Fruit fly (Drosophila melanogaster) whole organism, embryonic: ENCODE measurements around the gene CG42759.
A peak's percentile ranks its signal among the peaks of the same experiment; 100 is the strongest.

ENCODE experiments used
- BEAF-32 ChIP-seq: fragments of 200-800 bp; sonication (Bioruptor generic); optimal IDR thresholded peaks from 3 replicates; lab custom pipeline; 2017; ENCODE audit warnings: missing biosample characterization, missing genetic modification characterization, mild to moderate bottlenecking, moderate library complexity, missing genetic modification reagents
- CG10543 ChIP-seq: fragments of 200-800 bp; sonication (Bioruptor generic); optimal IDR thresholded peaks from 3 replicates; lab custom pipeline; 2017; ENCODE audit warnings: missing biosample characterization, mild to moderate bottlenecking, missing genetic modification characterization, moderate library complexity
- CG11398 ChIP-seq: fragments of 200-800 bp; sonication (Bioruptor generic); optimal IDR thresholded peaks from 2 replicates; lab custom pipeline; 2016; ENCODE audit warnings: missing biosample characterization, missing genetic modification characterization
- CG11504 ChIP-seq: fragments of 200-800 bp; sonication (Bioruptor generic); optimal IDR thresholded peaks from 3 replicates; lab custom pipeline; 2019; ENCODE audit warnings: missing biosample characterization, mild to moderate bottlenecking, missing genetic modification characterization, moderate library complexity
- CG12299 ChIP-seq: fragments of 200-800 bp; sonication (Bioruptor generic); optimal IDR thresholded peaks from 2 replicates; lab custom pipeline; 2018; ENCODE audit warnings: missing biosample characterization, mild to moderate bottlenecking, missing genetic modification characterization
- CG12942 ChIP-seq: fragments of 200-800 bp; sonication (Bioruptor generic); optimal IDR thresholded peaks from 3 replicates; lab custom pipeline; 2016; ENCODE audit warnings: missing biosample characterization, missing genetic modification characterization
- CG15696 ChIP-seq: fragments of 200-800 bp; sonication (Bioruptor generic); optimal IDR thresholded peaks from 2 replicates; lab custom pipeline; 2019; ENCODE audit warnings: missing biosample characterization, mild to moderate bottlenecking, missing genetic modification characterization, moderate library complexity
- CG18476 ChIP-seq: fragments of 200-800 bp; sonication (Bioruptor generic); optimal IDR thresholded peaks from 2 replicates; lab custom pipeline; 2016; ENCODE audit warnings: missing biosample characterization, mild to moderate bottlenecking, missing genetic modification characterization
- CG2129 ChIP-seq: fragments of 200-800 bp; sonication (Bioruptor generic); IDR thresholded peaks from 2 replicates; pipeline ENCODE4 v1.3.6; 2022; ENCODE audit warnings: missing biosample characterization, missing genetic modification characterization; ENCODE audit not compliant: partially characterized antibody
- CG2199 ChIP-seq: fragments of 200-800 bp; sonication (Bioruptor generic); IDR thresholded peaks from 3 replicates; pipeline ENCODE4 v1.3.6; 2022; ENCODE audit warnings: missing biosample characterization, missing genetic modification characterization
- CG30403 ChIP-seq: fragments of 200-800 bp; sonication (Bioruptor generic); optimal IDR thresholded peaks from 3 replicates; lab custom pipeline; 2016; ENCODE audit warnings: missing biosample characterization, missing genetic modification characterization
- CG3838 ChIP-seq: fragments of 200-800 bp; sonication (Bioruptor generic); optimal IDR thresholded peaks from 3 replicates; lab custom pipeline; 2016; ENCODE audit warnings: missing biosample characterization, missing genetic modification characterization
- CG42726 ChIP-seq: fragments of 200-800 bp; sonication (Bioruptor generic); IDR thresholded peaks from 2 replicates; pipeline ENCODE4 v1.3.6; 2022; ENCODE audit warnings: missing biosample characterization, missing genetic modification characterization; ENCODE audit not compliant: partially characterized antibody
- CG6765 ChIP-seq: fragments of 200-800 bp; sonication (Bioruptor generic); optimal IDR thresholded peaks from 3 replicates; lab custom pipeline; 2017; ENCODE audit warnings: missing biosample characterization, mild to moderate bottlenecking, missing genetic modification characterization
- CG7372 ChIP-seq: fragments of 200-800 bp; sonication (Bioruptor generic); IDR thresholded peaks from 2 replicates; pipeline ENCODE4 v1.3.6; 2022; ENCODE audit warnings: missing biosample characterization, missing genetic modification characterization
- CG8089 ChIP-seq: fragments of 200-800 bp; sonication (Bioruptor generic); optimal IDR thresholded peaks from 3 replicates; lab custom pipeline; 2016; ENCODE audit warnings: missing biosample characterization, missing genetic modification characterization
- Chrac-16 ChIP-seq: fragments of 200-800 bp; sonication (Bioruptor generic); optimal IDR thresholded peaks from 3 replicates; lab custom pipeline; 2016; ENCODE audit warnings: missing biosample characterization, missing genetic modification characterization
- CrebB ChIP-seq: fragments of 200-800 bp; sonication (Bioruptor generic); optimal IDR thresholded peaks from 3 replicates; lab custom pipeline; 2018; ENCODE audit warnings: missing biosample characterization, mild to moderate bottlenecking, missing genetic modification characterization
- Dip3 ChIP-seq: fragments of 200-800 bp; sonication (Bioruptor generic); optimal IDR thresholded peaks from 3 replicates; lab custom pipeline; 2016; ENCODE audit warnings: missing biosample characterization, missing genetic modification characterization
- Dp ChIP-seq: fragments of 200-800 bp; sonication (Bioruptor generic); optimal IDR thresholded peaks from 2 replicates; lab custom pipeline; 2018; ENCODE audit warnings: missing biosample characterization, mild to moderate bottlenecking, missing genetic modification characterization, moderate library complexity
- E2f2 ChIP-seq: fragments of 200-800 bp; sonication (Bioruptor generic); IDR thresholded peaks from 2 replicates; pipeline ENCODE4 v1.3.6; 2022; ENCODE audit warnings: missing biosample characterization, missing genetic modification characterization
- Fer2 ChIP-seq: fragments of 200-800 bp; sonication (Bioruptor generic); optimal IDR thresholded peaks from 2 replicates; lab custom pipeline; 2018; ENCODE audit warnings: missing biosample characterization, mild to moderate bottlenecking, missing genetic modification characterization, moderate library complexity
- Gsc ChIP-seq: fragments of 200-800 bp; sonication (Bioruptor generic); IDR thresholded peaks from 2 replicates; pipeline ENCODE4 v1.3.6; 2022; ENCODE audit warnings: missing biosample characterization, missing genetic modification characterization
- Hand ChIP-seq: fragments of 200-800 bp; sonication (Bioruptor generic); optimal IDR thresholded peaks from 2 replicates; lab custom pipeline; 2017; ENCODE audit warnings: mild to moderate bottlenecking, missing biosample characterization, missing genetic modification reagents, missing genetic modification characterization
- HmgZ ChIP-seq: fragments of 200-800 bp; sonication (Bioruptor generic); optimal IDR thresholded peaks from 2 replicates; lab custom pipeline; 2018; ENCODE audit warnings: missing biosample characterization, mild to moderate bottlenecking, missing genetic modification characterization
- Hmr ChIP-seq: fragments of 200-800 bp; sonication (Bioruptor generic); optimal IDR thresholded peaks from 3 replicates; lab custom pipeline; 2017; ENCODE audit warnings: mild to moderate bottlenecking, missing biosample characterization, missing genetic modification reagents, missing genetic modification characterization
- Hr78 ChIP-seq, 2 experiments: fragments of 200-800 bp in 1 of 2; fragments of >200 bp in 1 of 2; sonication (Bioruptor generic) in 1 of 2; optimal IDR thresholded peaks; 2 replicates each; lab custom pipeline; 2017 to 2019; ENCODE audit warnings: missing biosample characterization in 2 of 2, missing genetic modification characterization in 2 of 2, mild to moderate bottlenecking in 1 of 2, moderate library complexity in 1 of 2
- Neu2 ChIP-seq: fragments of 200-800 bp; sonication (Bioruptor generic); optimal IDR thresholded peaks from 3 replicates; lab custom pipeline; 2016; ENCODE audit warnings: missing biosample characterization, missing genetic modification characterization, borderline replicate concordance
- Rx ChIP-seq: fragments of 200-800 bp; sonication (Bioruptor generic); IDR thresholded peaks from 2 replicates; pipeline ENCODE4 v1.3.6; 2022; ENCODE audit warnings: missing biosample characterization, missing genetic modification characterization
- Spps ChIP-seq: fragments of 200-800 bp; sonication (Bioruptor generic); optimal IDR thresholded peaks from 2 replicates; lab custom pipeline; 2018; ENCODE audit warnings: missing biosample characterization, mild to moderate bottlenecking, missing genetic modification characterization
- Sry-β ChIP-seq: fragments of 200-800 bp; sonication (Bioruptor generic); optimal IDR thresholded peaks from 2 replicates; lab custom pipeline; 2018; ENCODE audit warnings: missing biosample characterization, mild to moderate bottlenecking, missing genetic modification characterization, moderate library complexity
- Taf1 ChIP-seq: fragments of 200-800 bp; sonication (Bioruptor generic); IDR thresholded peaks from 2 replicates; pipeline ENCODE4 v1.3.6; 2022; ENCODE audit warnings: missing biosample characterization, missing genetic modification characterization
- Vsx1 ChIP-seq: fragments of 200-800 bp; sonication (Bioruptor generic); optimal IDR thresholded peaks from 2 replicates; lab custom pipeline; 2017; ENCODE audit warnings: missing biosample characterization, mild to moderate bottlenecking, missing genetic modification characterization, missing genetic modification reagents
- bab2 ChIP-seq: fragments of 200-800 bp; sonication (Bioruptor generic); optimal IDR thresholded peaks from 2 replicates; lab custom pipeline; 2016; ENCODE audit warnings: missing biosample characterization, missing genetic modification characterization
- chn ChIP-seq: fragments of 200-800 bp; sonication (Bioruptor generic); optimal IDR thresholded peaks from 2 replicates; lab custom pipeline; 2016; ENCODE audit warnings: missing biosample characterization, missing genetic modification characterization
- crc ChIP-seq: fragments of 200-800 bp; sonication (Bioruptor generic); optimal IDR thresholded peaks from 2 replicates; lab custom pipeline; 2016; ENCODE audit warnings: missing biosample characterization, missing genetic modification characterization
- fd96Cb ChIP-seq: fragments of 200-800 bp; sonication (Bioruptor generic); optimal IDR thresholded peaks from 2 replicates; lab custom pipeline; 2018; ENCODE audit warnings: missing biosample characterization, mild to moderate bottlenecking, missing genetic modification characterization, moderate library complexity
- h ChIP-seq: fragments of >200 bp; optimal IDR thresholded peaks from 2 replicates; lab custom pipeline; 2017
- ham ChIP-seq: fragments of 200-800 bp; sonication (Bioruptor generic); IDR thresholded peaks from 2 replicates; pipeline ENCODE4 v1.3.6; 2022; ENCODE audit warnings: missing biosample characterization, missing genetic modification characterization
- hkb ChIP-seq, 2 experiments: fragments of 200-800 bp in 1 of 2; fragments of >200 bp in 1 of 2; sonication (Bioruptor generic) in 1 of 2; IDR thresholded peaks in 1 of 2; optimal IDR thresholded peaks in 1 of 2; 2 replicates each; pipeline versions ENCODE4 v1.3.6 to Lab custom; 2017 to 2022; ENCODE audit warnings: missing biosample characterization in 1 of 2, missing genetic modification characterization in 1 of 2
- lab ChIP-seq: fragments of 200-800 bp; sonication (Bioruptor generic); optimal IDR thresholded peaks from 3 replicates; lab custom pipeline; 2017; ENCODE audit warnings: missing biosample characterization, missing genetic modification characterization, mild to moderate bottlenecking, moderate library complexity, missing genetic modification reagents
- nmo ChIP-seq: fragments of 200-800 bp; sonication (Bioruptor generic); optimal IDR thresholded peaks from 2 replicates; lab custom pipeline; 2018; ENCODE audit warnings: missing biosample characterization, mild to moderate bottlenecking, missing genetic modification characterization, moderate library complexity
- pb ChIP-seq: fragments of 200-800 bp; sonication (Bioruptor generic); optimal IDR thresholded peaks from 3 replicates; lab custom pipeline; 2016; ENCODE audit warnings: missing biosample characterization, missing genetic modification characterization
- prd ChIP-seq, 3 experiments: fragments of >200 bp in 2 of 3; fragments of 200-800 bp in 1 of 3; sonication (Bioruptor generic) in 1 of 3; optimal IDR thresholded peaks in 2 of 3; IDR thresholded peaks in 1 of 3; 2 replicates in 2 of 3; 3 replicates in 1 of 3; pipeline versions ENCODE4 v1.3.6 to Lab custom; 2017 to 2022; ENCODE audit warnings: missing biosample characterization in 1 of 3, missing genetic modification characterization in 1 of 3
- sc ChIP-seq, 3 experiments: fragments of >200 bp in 2 of 3; fragments of 200-800 bp in 1 of 3; sonication (Bioruptor generic) in 1 of 3; optimal IDR thresholded peaks; 2 replicates in 2 of 3; 3 replicates in 1 of 3; lab custom pipeline; 2017; ENCODE audit warnings: mild to moderate bottlenecking in 1 of 3, missing biosample characterization in 1 of 3, missing genetic modification characterization in 1 of 3, missing genetic modification reagents in 1 of 3
- schlank ChIP-seq: fragments of 200-800 bp; sonication (Bioruptor generic); optimal IDR thresholded peaks from 2 replicates; lab custom pipeline; 2018; ENCODE audit warnings: missing biosample characterization, mild to moderate bottlenecking, missing genetic modification characterization
- zen2 ChIP-seq: fragments of 200-800 bp; sonication (Bioruptor generic); IDR thresholded peaks from 3 replicates; pipeline ENCODE4 v1.3.6; 2022; ENCODE audit warnings: missing biosample characterization, missing genetic modification characterization; ENCODE audit not compliant: partially characterized antibody

CG42759 gene

dm6 chr3R:10097531-10098295 lies 45.2 kb upstream of the CG42759 start (continued):
- TF ChIP-seq h (lab: Kevin White, UChicago) (no peak), Spps (tag; lab: Kevin White, UChicago) (no peak), Dip3 (GFP tag; lab: Kevin White, UChicago) (peak; percentile 60), bab2 (GFP tag; lab: Kevin White, UChicago) (peak; percentile 66), Gsc (no peak), CG2199 (GFP tag; lab: Robert Waterston, UW) (peak; percentile 69; the same call in 1 of the 3 replicates), Vsx1 (GFP tag; lab: Kevin White, UChicago) (no peak), ham (GFP tag; lab: Robert Waterston, UW) (no peak), BEAF-32 (GFP tag; lab: Kevin White, UChicago) (no peak), CG7372 (GFP tag; lab: Robert Waterston, UW) (peak; percentile 73), CG2129 (GFP tag; lab: Robert Waterston, UW) (no peak), CG15696 (peak; percentile 9), CrebB (tag; lab: Kevin White, UChicago) (peak; percentile 39), Hand (GFP tag; lab: Kevin White, UChicago) (peak; percentile 56), CG18476 (no peak), CG12942 (GFP tag; lab: Kevin White, UChicago) (peak; percentile 41), Neu2 (GFP tag; lab: Kevin White, UChicago) (no peak), lab (peak; percentile 86), Hmr (GFP tag; lab: Kevin White, UChicago) (peak; percentile 85), CG11504 (peak; percentile 79), Dp (GFP tag; lab: Kevin White, UChicago) (no peak), zen2 (no peak), Chrac-16 (peak; percentile 52), Taf1 (GFP tag; lab: Robert Waterston, UW) (peak; percentile 50; the same call in 1 of the 2 replicates), Hr78 (GFP tag; optimal IDR thresholded peaks at IDR 0.05; lab: Kevin White, UChicago) (peak in 1 of 2 experiments; percentile 88), HmgZ (tag; lab: Kevin White, UChicago) (peak; percentile 47), CG30403 (GFP tag; lab: Kevin White, UChicago) (peak; percentile 71), Rx (GFP tag; lab: Robert Waterston, UW) (peak; percentile 61), CG10543 (GFP tag; lab: Kevin White, UChicago) (peak; percentile 97), CG8089 (GFP tag; lab: Kevin White, UChicago) (peak; percentile 5), Fer2 (tag; lab: Kevin White, UChicago) (peak; percentile 43), CG3838 (GFP tag; lab: Kevin White, UChicago) (no peak), sc (optimal IDR thresholded peaks at IDR 0.05; lab: Kevin White, UChicago) (no peak), sc (GFP tag; optimal IDR thresholded peaks at IDR 0.05; lab: Kevin White, UChicago) (no peak), crc (peak; percentile 10), nmo (GFP tag; lab: Kevin White, UChicago) (peak; percentile 64), CG11398 (peak; percentile 58), prd (optimal IDR thresholded peaks at IDR 0.05; lab: Kevin White, UChicago) (no peak), prd (GFP tag; IDR thresholded peaks at IDR 0.05; lab: Robert Waterston, UW) (peak; percentile 70), pb (peak; percentile 31), CG12299 (peak; percentile 32), hkb (optimal IDR thresholded peaks at IDR 0.05; lab: Kevin White, UChicago) (no peak), hkb (GFP tag; IDR thresholded peaks at IDR 0.05; lab: Robert Waterston, UW) (peak; percentile 74), CG42726 (no peak), E2f2 (peak; percentile 32; the same call in 1 of the 2 replicates), schlank (tag; lab: Kevin White, UChicago) (peak; percentile 73), chn (GFP tag; lab: Kevin White, UChicago) (no peak), fd96Cb (peak; percentile 58), CG6765 (GFP tag; lab: Kevin White, UChicago) (peak; percentile 66), Sry-β (GFP tag; lab: Kevin White, UChicago) (no peak)
